Worm (Caenorhabditis elegans) whole organism, L4/young adult: ENCODE data around the gene srab-11.

Experiments used
- W03F9.2 ChIP-seq: fragments of 150-350 bp; optimal IDR thresholded peaks from 2 replicates; lab custom pipeline; 2014; ENCODE audit warnings: missing biosample characterization, missing genetic modification characterization
- him-1 ChIP-seq: sonication (generic microtip); optimal IDR thresholded peaks from 2 replicates; lab custom pipeline; 2016; ENCODE audit warnings: missing genotype, missing genetic modification reagents, missing genetic modification characterization, missing compliant biosample characterization

- no peak for TF ChIP-seq W03F9.2 (tag; lab: Kevin White, UChicago)
- TF ChIP-seq him-1 (tag; lab: Kevin White, UChicago), result no peak
Measured at ce11 chrV:3159252-3159651, 12.4 kb upstream of the srab-11 start, which contains the start of gene C36C5.12.
